Fruit fly (Drosophila melanogaster) whole organism, adult: Measurements from ENCODE around the gene dlp.

Source experiments
- CG12768 ChIP-seq: fragments of 200-800 bp; sonication (Bioruptor generic); optimal IDR thresholded peaks from 2 replicates; lab custom pipeline; 2017; ENCODE audit warnings: missing biosample characterization, missing genetic modification characterization, mild to moderate bottlenecking, moderate library complexity, missing genetic modification reagents
- CG1620 ChIP-seq: fragments of 200-800 bp; sonication (Bioruptor generic); optimal IDR thresholded peaks from 2 replicates; lab custom pipeline; 2016; ENCODE audit warnings: missing biosample characterization, missing genetic modification characterization
- Mnt ChIP-seq: fragments of 200-800 bp; sonication (Bioruptor generic); optimal IDR thresholded peaks from 2 replicates; lab custom pipeline; 2016; ENCODE audit warnings: missing biosample characterization, mild to moderate bottlenecking, missing genetic modification characterization
- kay ChIP-seq: fragments of 200-800 bp; sonication (Bioruptor generic); peaks from one replicate; lab custom pipeline; 2016; ENCODE audit warnings: missing biosample characterization, missing genetic modification characterization, borderline replicate concordance

DNA sequence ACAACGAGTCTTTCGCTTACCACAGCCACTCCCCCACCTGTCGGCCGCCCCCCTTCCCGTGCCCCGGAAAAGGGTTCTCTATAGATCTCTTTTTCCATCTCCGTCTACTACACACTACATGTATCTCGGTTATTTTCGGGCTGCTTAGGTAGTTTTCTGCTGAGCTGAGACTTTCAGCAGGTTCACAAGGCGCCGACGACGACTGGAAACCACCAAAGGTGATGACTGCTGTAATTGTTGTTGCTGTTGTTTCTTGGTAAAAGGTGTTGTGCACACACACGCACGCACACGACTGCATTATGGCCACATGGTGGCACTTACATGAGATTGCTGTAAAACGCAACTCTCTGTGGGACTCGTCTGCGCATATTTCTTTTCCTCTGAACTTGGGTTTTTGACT, 11.3 kb downstream of the dlp start:
- TF ChIP-seq kay (GFP tag; lab: Kevin White, UChicago) (no peak), CG1620 (GFP tag; lab: Kevin White, UChicago) (no peak), CG12768 (no peak), Mnt (no peak)
